Worm (Caenorhabditis elegans): Measurements from ENCODE around the gene Y105C5A.12.

- TF ChIP-seq him-1 (tag; optimal IDR thresholded peaks at IDR 0.05) (no peak), W03F9.2 (tag; optimal IDR thresholded peaks at IDR 0.05) (no peak), dao-5 (tag; optimal IDR thresholded peaks at IDR 0.05) (no peak)
These were observed 31.4 kb upstream of the Y105C5A.12 start for ce11 chrIV:15672994-15673393.
